Worm (Caenorhabditis elegans): ENCODE results near the gene sec-10.

sec-10 gene

ce11 chrIV:7791821-7792446, 9.6 kb upstream of the sec-10 start, which contains the start of gene C33H5.13:
Gene C33H5.13 (minus strand): TSS chrIV:7792263.
- TF ChIP-seq unc-62 (GFP tag; optimal IDR thresholded peaks at IDR 0.05): no peak

ce11 chrIV:7790801-7791588, 8.7 kb upstream of the sec-10 start, which contains the start of gene rsp-6:
Gene rsp-6 (minus strand): TSS chrIV:7791229.
- TF ChIP-seq unc-62 (GFP tag; optimal IDR thresholded peaks at IDR 0.05): no peak

- TF ChIP-seq unc-62 (GFP tag; optimal IDR thresholded peaks at IDR 0.05): no peak
Observed at ce11 chrIV:7790151-7790691, 7.9 kb upstream of the sec-10 start.

ce11 chrIV:7789521-7789949, 7.2 kb upstream of the sec-10 start, which contains the start of gene imp-3:
Gene imp-3 (minus strand): TSS chrIV:7789613.
- TF ChIP-seq unc-62 (GFP tag; optimal IDR thresholded peaks at IDR 0.05): no peak

ce11 chrIV:7785506-7786065, 3.3 kb upstream of the sec-10 start, which contains the start of gene tag-322:
Gene tag-322 (minus strand): TSS chrIV:7785556.
- TF ChIP-seq unc-62 (GFP tag; optimal IDR thresholded peaks at IDR 0.05): no peak

ce11 chrIV:7783801-7784411, 1.6 kb upstream of the sec-10 start, which contains the start of gene tag-321:
Gene tag-321 (minus strand): TSS chrIV:7783851.
- TF ChIP-seq unc-62 (GFP tag; optimal IDR thresholded peaks at IDR 0.05): no peak

ce11 chrIV:7778865-7779264, 3.4 kb downstream of the sec-10 start, which contains the start of gene rpap-3:
Gene rpap-3 (minus strand): TSS chrIV:7778965.
- TF ChIP-seq unc-62 (GFP tag; optimal IDR thresholded peaks at IDR 0.05): no peak

ce11 chrIV:7775725-7776124, 6.6 kb downstream of the sec-10 start, which contains the start of gene swd-2.1:
Gene swd-2.1 (plus strand): TSS chrIV:7776025.
- no peak for TF ChIP-seq unc-62 (GFP tag; optimal IDR thresholded peaks at IDR 0.05)

ce11 chrIV:7774206-7774605, 8.1 kb downstream of the sec-10 start, which contains the start of the genes hcf-1 and swd-2.2:
Gene hcf-1 (minus strand): TSS chrIV:7774275.
Gene swd-2.2 (plus strand): TSS chrIV:7774411.
- no peak for TF ChIP-seq unc-62 (GFP tag; optimal IDR thresholded peaks at IDR 0.05)

- no peak for TF ChIP-seq unc-62 (GFP tag; optimal IDR thresholded peaks at IDR 0.05)
Observed at ce11 chrIV:7770162-7770561, 12.1 kb downstream of the sec-10 start, which contains the start of gene rdl-1. Gene rdl-1 (minus strand): TSS chrIV:7770262.

- no peak for TF ChIP-seq unc-62 (GFP tag; optimal IDR thresholded peaks at IDR 0.05)
Observed at ce11 chrIV:7764319-7764718, 18.0 kb downstream of the sec-10 start.

- no peak for TF ChIP-seq unc-62 (GFP tag; optimal IDR thresholded peaks at IDR 0.05)
Observed at ce11 chrIV:7763748-7764147, 18.6 kb downstream of the sec-10 start, which contains the start of the genes C46A5.6 and C46A5.1. Gene C46A5.6 (minus strand): TSS chrIV:7763848. Gene C46A5.1 (plus strand): TSS chrIV:7763931.

ce11 chrIV:7760117-7760516, 22.2 kb downstream of the sec-10 start, which contains the start of gene del-7:
Gene del-7 (plus strand): TSS chrIV:7760417.
- TF ChIP-seq unc-62 (GFP tag; optimal IDR thresholded peaks at IDR 0.05): no peak

- no peak for TF ChIP-seq unc-62 (GFP tag; optimal IDR thresholded peaks at IDR 0.05)
Observed at ce11 chrIV:7759527-7759926, 22.8 kb downstream of the sec-10 start, which contains the start of gene dsb-3. Gene dsb-3 (minus strand): TSS chrIV:7759627.

- no peak for TF ChIP-seq unc-62 (GFP tag; optimal IDR thresholded peaks at IDR 0.05)
Observed at ce11 chrIV:7757245-7757644, 25.1 kb downstream of the sec-10 start, which contains the start of gene C46A5.4. Gene C46A5.4 (minus strand): TSS chrIV:7757345.
